Worm (Caenorhabditis elegans): ENCODE data around the gene cyp-34A9.

ce11 chrV:3935892-3936478 lies 34.4 kb downstream of the cyp-34A9 start, which contains the start of gene cyp-35A5:
- peak; percentile 86 for TF ChIP-seq nhr-28 (tag; optimal IDR thresholded peaks at IDR 0.05)
- no peak for TF ChIP-seq ceh-62 (tag; optimal IDR thresholded peaks at IDR 0.05)
- no peak for TF ChIP-seq jun-1 (tag; optimal IDR thresholded peaks at IDR 0.05)
- no peak for TF ChIP-seq ZK546.5 (tag; optimal IDR thresholded peaks at IDR 0.05)
- no peak for TF ChIP-seq ztf-11 (tag; optimal IDR thresholded peaks at IDR 0.05)

Measured in whole organism, L4 larva.